Worm (Caenorhabditis elegans): Measurements from ENCODE around the gene W09G12.9.

- no peak for TF ChIP-seq dmd-9 (GFP tag; IDR thresholded peaks at IDR 0.05)
- no peak for TF ChIP-seq pha-4 (GFP tag; IDR thresholded peaks at IDR 0.05)
- TF ChIP-seq pha-4 (tag; optimal IDR thresholded peaks at IDR 0.05), result no peak
- no peak for TF ChIP-seq php-3 (GFP tag; IDR thresholded peaks at IDR 0.05)
- no peak for TF ChIP-seq ztf-11 (tag; optimal IDR thresholded peaks at IDR 0.05)
- TF ChIP-seq zag-1 (tag; optimal IDR thresholded peaks at IDR 0.05), result no peak
- TF ChIP-seq gei-8 (GFP tag; optimal IDR thresholded peaks at IDR 0.05), result no peak
- TF ChIP-seq skn-1 (tag; optimal IDR thresholded peaks at IDR 0.05), result no peak
- TF ChIP-seq lin-39 (tag; optimal IDR thresholded peaks at IDR 0.05), result no peak
- no peak for TF ChIP-seq mdl-1 (tag; optimal IDR thresholded peaks at IDR 0.05)
- no peak for TF ChIP-seq mxl-3 (GFP tag; optimal IDR thresholded peaks at IDR 0.05)
Measured at ce11 chrIV:1204870-1205269, 11.5 kb upstream of the W09G12.9 start, which contains the start of gene dsl-2.
